Fruit fly (Drosophila melanogaster): ENCODE results near the gene CG6972.

CG6972 gene

dm6 chr3R:22673528-22673959, 28.3 kb upstream of the CG6972 start (continued):
- peak; percentile 77 for TF ChIP-seq CG6808 (GFP tag; optimal IDR thresholded peaks at IDR 0.05)
- TF ChIP-seq CG4318 (GFP tag; optimal IDR thresholded peaks at IDR 0.05) = no peak
- TF ChIP-seq spab (GFP tag; optimal IDR thresholded peaks at IDR 0.05) = peak; percentile 70
- peak; percentile 84 for TF ChIP-seq Sox102F (GFP tag; optimal IDR thresholded peaks at IDR 0.05)
- TF ChIP-seq CG6854 (GFP tag; optimal IDR thresholded peaks at IDR 0.05) = peak; percentile 39
- TF ChIP-seq CG11762 (GFP tag; optimal IDR thresholded peaks at IDR 0.05; ENCODE audit: insufficient read depth) = peak; percentile 20
- no peak for TF ChIP-seq CG3919 (GFP tag; optimal IDR thresholded peaks at IDR 0.05)
- no peak for TF ChIP-seq CG10669 (GFP tag; optimal IDR thresholded peaks at IDR 0.05)
- no peak for TF ChIP-seq CG16779 (tag; optimal IDR thresholded peaks at IDR 0.05)
- TF ChIP-seq net (GFP tag; optimal IDR thresholded peaks at IDR 0.05) = no peak
- TF ChIP-seq Ets96B (tag; optimal IDR thresholded peaks at IDR 0.05) = peak; percentile 57
- TF ChIP-seq Eip78C (GFP tag) = peak; percentile 92
- TF ChIP-seq Sox15 (GFP tag; optimal IDR thresholded peaks at IDR 0.05) = peak; percentile 51
- no peak for TF ChIP-seq CG15336 (GFP tag; IDR thresholded peaks at IDR 0.05)
- TF ChIP-seq CG1621 (tag; optimal IDR thresholded peaks at IDR 0.05) = peak; percentile 34
- TF ChIP-seq CG9139 (GFP tag; optimal IDR thresholded peaks at IDR 0.05) = peak; percentile 29
- peak; percentile 88 for TF ChIP-seq esn (GFP tag; optimal IDR thresholded peaks at IDR 0.05)
- peak; percentile 61 for TF ChIP-seq acj6 (GFP tag; optimal IDR thresholded peaks at IDR 0.05)
- peak; percentile 60 for TF ChIP-seq CG10631 (GFP tag; optimal IDR thresholded peaks at IDR 0.05)
- TF ChIP-seq CG3032 (tag; optimal IDR thresholded peaks at IDR 0.05) = peak; percentile 67
- no peak for TF ChIP-seq Sox14 (GFP tag; optimal IDR thresholded peaks at IDR 0.05)
- peak; percentile 59 for TF ChIP-seq Blimp-1 (GFP tag; optimal IDR thresholded peaks at IDR 0.05)
- peak; percentile 85 for TF ChIP-seq Hr39 (GFP tag; optimal IDR thresholded peaks at IDR 0.05)
- TF ChIP-seq fkh (GFP tag; optimal IDR thresholded peaks at IDR 0.05) = peak; percentile 35
- peak; percentile 95 for TF ChIP-seq svp (GFP tag)
- peak; percentile 59 to 75 for TF ChIP-seq ss (GFP tag; optimal IDR thresholded peaks at IDR 0.05)
- TF ChIP-seq dac (GFP tag; optimal IDR thresholded peaks at IDR 0.05) = no peak
- TF ChIP-seq fd59A (GFP tag; optimal IDR thresholded peaks at IDR 0.05) = peak; percentile 58
- no peak for TF ChIP-seq CG11294 (GFP tag; IDR thresholded peaks at IDR 0.05)
- peak; percentile 80 for TF ChIP-seq cyc (GFP tag; optimal IDR thresholded peaks at IDR 0.05)
- TF ChIP-seq Met (GFP tag; optimal IDR thresholded peaks at IDR 0.05) = peak; percentile 83
- peak; percentile 78 for TF ChIP-seq Ets21C (GFP tag; optimal IDR thresholded peaks at IDR 0.05)
- peak; percentile 58 for TF ChIP-seq CG11902 (GFP tag; optimal IDR thresholded peaks at IDR 0.05)
- TF ChIP-seq salr (GFP tag; optimal IDR thresholded peaks at IDR 0.05) = no peak

dm6 chr3R:22675447-22675846, 26.4 kb upstream of the CG6972 start:
- TF ChIP-seq CG6163 (GFP tag; IDR thresholded peaks at IDR 0.05) (no peak), ss (GFP tag; optimal IDR thresholded peaks at IDR 0.05) (peak in 1 of 2 experiments; percentile 13), CG16779 (tag; optimal IDR thresholded peaks at IDR 0.05) (no peak), Eip78C (GFP tag) (peak; percentile 54), Eip93F (GFP tag; optimal IDR thresholded peaks at IDR 0.05) (no peak)

- TF ChIP-seq Eip78C (GFP tag) (peak; percentile 51), dac (GFP tag; optimal IDR thresholded peaks at IDR 0.05) (no peak), CG6854 (GFP tag; optimal IDR thresholded peaks at IDR 0.05) (peak; percentile 47), fkh (GFP tag; optimal IDR thresholded peaks at IDR 0.05) (peak; percentile 80), svp (GFP tag) (peak; percentile 59), fd85E (GFP tag; optimal IDR thresholded peaks at IDR 0.05) (no peak), Lpt (GFP tag; optimal IDR thresholded peaks at IDR 0.05) (no peak), ss (GFP tag; optimal IDR thresholded peaks at IDR 0.05) (peak in 1 of 2 experiments; percentile 43), cyc (GFP tag; optimal IDR thresholded peaks at IDR 0.05) (no peak), Eip93F (GFP tag; optimal IDR thresholded peaks at IDR 0.05) (peak; percentile 58), Hr39 (GFP tag; optimal IDR thresholded peaks at IDR 0.05) (no peak), CG32006 (GFP tag; optimal IDR thresholded peaks at IDR 0.05) (no peak), vri (GFP tag; optimal IDR thresholded peaks at IDR 0.05) (peak; percentile 73)
Observed at dm6 chr3R:22684044-22684947, 17.5 kb upstream of the CG6972 start.

Measured in whole organism, prepupa.